Worm (Caenorhabditis elegans) whole organism, L4 larva: ENCODE results near the gene clh-6.

Experiments
- hif-1 ChIP-seq, 2 experiments: sonication (generic microtip); optimal IDR thresholded peaks; 2 replicates each; lab custom pipeline; 2016 to 2017; ENCODE audit warnings: missing compliant biosample characterization in 2 of 2, missing genetic modification characterization in 2 of 2, missing genetic modification reagents in 2 of 2, missing genotype in 2 of 2, mild to moderate bottlenecking in 1 of 2
- nhr-76 ChIP-seq: fragments of 150-350 bp; optimal IDR thresholded peaks from 2 replicates; lab custom pipeline; 2014; ENCODE audit warnings: missing biosample characterization, missing genetic modification characterization

DNA sequence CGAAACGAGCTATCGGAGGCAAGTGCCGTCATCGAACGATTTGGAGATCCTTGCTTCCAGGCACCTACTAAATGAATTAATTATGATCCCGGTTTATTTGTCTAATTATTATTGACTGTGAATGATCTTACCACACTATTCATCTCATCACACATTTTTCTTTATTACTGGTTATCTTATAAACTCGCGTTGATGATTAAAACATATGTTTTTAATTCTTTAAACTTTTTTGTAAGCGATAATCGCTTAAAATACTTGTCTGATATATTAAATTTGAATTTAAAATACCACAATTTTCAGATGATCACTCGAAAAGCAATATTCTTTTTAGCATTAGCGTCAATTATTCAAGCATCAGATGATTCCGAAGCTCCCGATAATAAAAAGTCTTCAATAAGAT lies 18.0 kb downstream of the clh-6 start, which contains the start of gene F10C2.5:
- TF ChIP-seq nhr-76 (tag; lab: Kevin White, UChicago) = no peak
- TF ChIP-seq hif-1 (tag; optimal IDR thresholded peaks at IDR 0.05; lab: Kevin White, UChicago) = no peak
